Worm (Caenorhabditis elegans) whole organism, L1 larva: Measurements from ENCODE around the gene F09B9.4.

ENCODE experiments used
- aly-2 ChIP-seq: fragments of 150-350 bp; optimal IDR thresholded peaks from 2 replicates; lab custom pipeline; 2014; ENCODE audit warnings: missing biosample characterization, missing genetic modification characterization
- ceh-63 ChIP-seq: fragments of 200-800 bp; sonication (Bioruptor generic); optimal IDR thresholded peaks from 2 replicates; lab custom pipeline; 2018; ENCODE audit warnings: mild to moderate bottlenecking, missing genetic modification characterization, missing compliant biosample characterization
- dpl-1 ChIP-seq, 3 experiments: fragments of 150-350 bp in 2 of 3; sonication (generic microtip) in 1 of 3; optimal IDR thresholded peaks; 2 replicates each; lab custom pipeline; 2014 to 2017; ENCODE audit warnings: missing biosample characterization in 3 of 3, missing genetic modification characterization in 3 of 3, missing genetic modification reagents in 3 of 3
- ets-5 ChIP-seq: fragments of 200-800 bp; sonication (Bioruptor generic); IDR thresholded peaks from 2 replicates; pipeline ENCODE4 v1.3.6; 2022; ENCODE audit warnings: missing genetic modification characterization, missing compliant biosample characterization
- grh-1 ChIP-seq: fragments of 200-800 bp; sonication (Bioruptor generic); IDR thresholded peaks from 2 replicates; pipeline ENCODE4 v1.3.6; 2022; ENCODE audit warnings: missing genetic modification reagents, missing genetic modification characterization, missing compliant biosample characterization
- hlh-4 ChIP-seq: sonication (generic microtip); optimal IDR thresholded peaks from 2 replicates; lab custom pipeline; 2016; ENCODE audit warnings: mild to moderate bottlenecking, missing genetic modification characterization, missing compliant biosample characterization
- lin-39 ChIP-seq: fragments of 150-350 bp; optimal IDR thresholded peaks from 2 replicates; lab custom pipeline; 2014; ENCODE audit warnings: missing biosample characterization, missing genetic modification reagents, missing genetic modification characterization
- lsy-2 ChIP-seq, 2 experiments: fragments of 150-350 bp; optimal IDR thresholded peaks; 2 replicates each; lab custom pipeline; 2014; ENCODE audit warnings: missing biosample characterization in 2 of 2, missing genetic modification characterization in 2 of 2
- mdl-1 ChIP-seq, 2 experiments: fragments of 150-350 bp; optimal IDR thresholded peaks; 2 replicates each; lab custom pipeline; 2014 to 2017; ENCODE audit warnings: missing biosample characterization in 2 of 2, missing genetic modification characterization in 2 of 2, inconsistent platforms in 1 of 2
- nhr-11 ChIP-seq: fragments of 150-350 bp; optimal IDR thresholded peaks from 2 replicates; lab custom pipeline; 2014; ENCODE audit warnings: missing biosample characterization, missing genetic modification characterization
- nhr-28 ChIP-seq: fragments of 150-350 bp; optimal IDR thresholded peaks from 2 replicates; lab custom pipeline; 2014; ENCODE audit warnings: missing biosample characterization, missing genetic modification characterization
- nhr-76 ChIP-seq: sonication (generic microtip); optimal IDR thresholded peaks from 2 replicates; lab custom pipeline; 2017; ENCODE audit warnings: missing biosample characterization, missing genetic modification characterization
- nhr-84 ChIP-seq: sonication (generic microtip); optimal IDR thresholded peaks from 2 replicates; lab custom pipeline; 2017; ENCODE audit warnings: missing biosample characterization, missing genetic modification characterization
- tbx-2 ChIP-seq: sonication (generic microtip); optimal IDR thresholded peaks from 2 replicates; lab custom pipeline; 2016; ENCODE audit warnings: missing genetic modification characterization, missing compliant biosample characterization

ce11 chrX:10168534-10168933, 8.1 kb downstream of the F09B9.4 start:
- TF ChIP-seq mdl-1 (tag; optimal IDR thresholded peaks at IDR 0.05; lab: Kevin White, UChicago): no peak
- no peak for TF ChIP-seq grh-1 (GFP tag; lab: Robert Waterston, UW)
- TF ChIP-seq hlh-4 (tag; lab: Kevin White, UChicago): no peak
- no peak for TF ChIP-seq nhr-11 (tag; lab: Kevin White, UChicago)
- no peak for TF ChIP-seq ceh-63
- TF ChIP-seq lsy-2 (tag; optimal IDR thresholded peaks at IDR 0.05; lab: Kevin White, UChicago): no peak
- no peak for TF ChIP-seq nhr-76 (tag; lab: Kevin White, UChicago)
- no peak for TF ChIP-seq ets-5 (GFP tag; lab: Robert Waterston, UW)
- TF ChIP-seq tbx-2: no peak
- no peak for TF ChIP-seq dpl-1 (GFP tag; optimal IDR thresholded peaks at IDR 0.05; lab: Kevin White, UChicago)
- TF ChIP-seq aly-2 (tag; lab: Kevin White, UChicago): no peak
- TF ChIP-seq nhr-84 (tag; lab: Kevin White, UChicago): no peak
- TF ChIP-seq lin-39: no peak
- TF ChIP-seq nhr-28 (tag; lab: Kevin White, UChicago): no peak
